Fruit fly (Drosophila melanogaster): ENCODE measurements around the gene CG43965.
A peak's percentile ranks its signal among the peaks of the same experiment; 100 is the strongest.

Gene CG43965

dm6 chr3L:8765493-8765892 lies 39.9 kb upstream of the CG43965 start (continued):
- TF ChIP-seq CG5953 (GFP tag; IDR thresholded peaks at IDR 0.05), result peak; percentile 59
- TF ChIP-seq Oli (tag; optimal IDR thresholded peaks at IDR 0.05), result no peak
- peak; percentile 9 for TF ChIP-seq seq (GFP tag; IDR thresholded peaks at IDR 0.05)
- no peak for TF ChIP-seq luna (GFP tag; optimal IDR thresholded peaks at IDR 0.05)
- TF ChIP-seq MTF-1 (GFP tag; optimal IDR thresholded peaks at IDR 0.05; ENCODE audit: borderline replicate concordance), result peak; percentile 51
- TF ChIP-seq run (tag; optimal IDR thresholded peaks at IDR 0.05), result no peak
- no peak for TF ChIP-seq Fer2 (tag; optimal IDR thresholded peaks at IDR 0.05)
- TF ChIP-seq CG4282 (GFP tag; optimal IDR thresholded peaks at IDR 0.05), result no peak
- TF ChIP-seq CG14441 (GFP tag; IDR thresholded peaks at IDR 0.05), result peak; percentile 42; the same call in 1 of the 2 replicates
- TF ChIP-seq Spps (tag; optimal IDR thresholded peaks at IDR 0.05), result peak; percentile 58
- TF ChIP-seq CG11085 (GFP tag; IDR thresholded peaks at IDR 0.05), result peak; percentile 11; the same call in 1 of the 2 replicates
- TF ChIP-seq CG13424 (tag; optimal IDR thresholded peaks at IDR 0.05), result no peak
- 0 out of 3 replicates have a peak, but pooled peaks have one; percentile 17 for TF ChIP-seq sr (GFP tag; IDR thresholded peaks at IDR 0.05)
- TF ChIP-seq CG6813 (GFP tag; optimal IDR thresholded peaks at IDR 0.05), result no peak
- peak; percentile 71 for TF ChIP-seq vvl (GFP tag; IDR thresholded peaks at IDR 0.05)
- peak; percentile 12 for TF ChIP-seq Ptx1 (GFP tag; IDR thresholded peaks at IDR 0.05)
- TF ChIP-seq sens-2 (GFP tag; IDR thresholded peaks at IDR 0.05), result peak; percentile 64
- no peak for TF ChIP-seq zen2 (GFP tag; IDR thresholded peaks at IDR 0.05; ENCODE audit: partially characterized antibody)
- no peak for TF ChIP-seq CG10543 (GFP tag; optimal IDR thresholded peaks at IDR 0.05)
- TF ChIP-seq HHEX (GFP tag; optimal IDR thresholded peaks at IDR 0.05), result no peak
- no peak for TF ChIP-seq trh (GFP tag; optimal IDR thresholded peaks at IDR 0.05)
- no peak for TF ChIP-seq CG11456 (GFP tag; IDR thresholded peaks at IDR 0.05)
- TF ChIP-seq klu (GFP tag; IDR thresholded peaks at IDR 0.05), result no peak
- TF ChIP-seq CG11504 (tag; optimal IDR thresholded peaks at IDR 0.05), result peak; percentile 96
- no peak for TF ChIP-seq CG3163 (GFP tag; optimal IDR thresholded peaks at IDR 0.05)
- TF ChIP-seq Hr78 (GFP tag; optimal IDR thresholded peaks at IDR 0.05), result peak in 1 of 2 experiments; percentile 42
- peak; percentile 5 for TF ChIP-seq CG17802 (tag; optimal IDR thresholded peaks at IDR 0.05)
- TF ChIP-seq Blimp-1 (GFP tag; optimal IDR thresholded peaks at IDR 0.05), result no peak
- peak; percentile 82; the same call in 1 of the 2 replicates for TF ChIP-seq CG31441 (GFP tag; IDR thresholded peaks at IDR 0.05)
- TF ChIP-seq CG17359 (tag; optimal IDR thresholded peaks at IDR 0.05), result no peak
- TF ChIP-seq CG1529 (GFP tag; optimal IDR thresholded peaks at IDR 0.05), result no peak
- peak; percentile 65; the same call in 1 of the 2 replicates for TF ChIP-seq ara (GFP tag; IDR thresholded peaks at IDR 0.05)
- no peak for TF ChIP-seq odd (GFP tag; optimal IDR thresholded peaks at IDR 0.05)
- no peak for TF ChIP-seq CG14860 (GFP tag; IDR thresholded peaks at IDR 0.05; ENCODE audit: partially characterized antibody)
- peak; percentile 35 for TF ChIP-seq CG11247 (GFP tag; IDR thresholded peaks at IDR 0.05)
- TF ChIP-seq hkb (optimal IDR thresholded peaks at IDR 0.05), result no peak
- TF ChIP-seq hkb (GFP tag; IDR thresholded peaks at IDR 0.05), result peak; percentile 31
- TF ChIP-seq pum (GFP tag; optimal IDR thresholded peaks at IDR 0.05), result no peak
- TF ChIP-seq Asciz (GFP tag; optimal IDR thresholded peaks at IDR 0.05), result no peak
- TF ChIP-seq CG4424 (GFP tag; optimal IDR thresholded peaks at IDR 0.05), result no peak
- TF ChIP-seq ro (GFP tag; IDR thresholded peaks at IDR 0.05), result no peak
- no peak for TF ChIP-seq CG11723 (GFP tag; optimal IDR thresholded peaks at IDR 0.05)
- TF ChIP-seq CG2712 (tag; optimal IDR thresholded peaks at IDR 0.05), result no peak
- no peak for TF ChIP-seq Neu2 (GFP tag; optimal IDR thresholded peaks at IDR 0.05; ENCODE audit: borderline replicate concordance)
- peak; percentile 97 for TF ChIP-seq Drgx (GFP tag; IDR thresholded peaks at IDR 0.05)
- TF ChIP-seq schlank (tag; optimal IDR thresholded peaks at IDR 0.05), result no peak
- TF ChIP-seq ham (GFP tag; IDR thresholded peaks at IDR 0.05), result no peak
- peak; percentile 66 for TF ChIP-seq H15 (GFP tag; IDR thresholded peaks at IDR 0.05)
- no peak for TF ChIP-seq Mad (GFP tag; optimal IDR thresholded peaks at IDR 0.05)
- no peak for TF ChIP-seq Dek (tag; optimal IDR thresholded peaks at IDR 0.05)
- no peak for TF ChIP-seq Med (GFP tag)
